Worm (Caenorhabditis elegans) whole organism, young adult: Measurements from ENCODE around the gene spp-19.
A peak's percentile ranks its signal among the peaks of the same experiment; 100 is the strongest.

Experiments
- C06A6.2 ChIP-seq: fragments of 200-800 bp; sonication (Bioruptor generic); conservative IDR thresholded peaks from 2 replicates; pipeline ENCODE4 v1.3.6; 2022; ENCODE audit warnings: missing genetic modification characterization, missing compliant biosample characterization
- F33H1.4 ChIP-seq: fragments of 200-800 bp; sonication (Bioruptor generic); IDR thresholded peaks from 2 replicates; pipeline ENCODE4 v1.3.6; 2022; ENCODE audit warnings: missing genetic modification reagents, missing genetic modification characterization, missing compliant biosample characterization
- F52B5.7 ChIP-seq: sonication (generic microtip); optimal IDR thresholded peaks from 2 replicates; lab custom pipeline; 2016; ENCODE audit warnings: mild to moderate bottlenecking, missing genetic modification characterization, missing compliant biosample characterization
- F55B11.4 ChIP-seq: sonication (generic microtip); optimal IDR thresholded peaks from 2 replicates; lab custom pipeline; 2016; ENCODE audit warnings: missing compliant biosample characterization, missing genetic modification characterization, borderline replicate concordance; ENCODE audit not compliant: insufficient read depth
- F57C9.4 ChIP-seq: sonication (generic microtip); optimal IDR thresholded peaks from 2 replicates; lab custom pipeline; 2017; ENCODE audit warnings: mild to moderate bottlenecking, missing genetic modification characterization, missing compliant biosample characterization
- T07F8.4 ChIP-seq: sonication (generic microtip); optimal IDR thresholded peaks from 2 replicates; lab custom pipeline; 2016; ENCODE audit warnings: mild to moderate bottlenecking, missing genetic modification characterization, moderate library complexity, missing compliant biosample characterization
- T26A5.8 ChIP-seq: sonication (generic microtip); optimal IDR thresholded peaks from 2 replicates; lab custom pipeline; 2016; ENCODE audit warnings: missing genetic modification characterization, missing compliant biosample characterization
- Y53F4B.3 ChIP-seq: fragments of 200-800 bp; sonication (Bioruptor generic); IDR thresholded peaks from 2 replicates; pipeline ENCODE4 v1.3.6; 2022; ENCODE audit warnings: missing genetic modification reagents, missing genetic modification characterization, missing compliant biosample characterization
- Y56A3A.18 ChIP-seq: fragments of 200-800 bp; sonication (Bioruptor generic); IDR thresholded peaks from 2 replicates; pipeline ENCODE4 v1.3.6; 2022; ENCODE audit warnings: missing genetic modification reagents, missing genetic modification characterization, missing compliant biosample characterization
- ama-1 ChIP-seq, 3 experiments: fragments of 150-350 bp in 1 of 3; sonication (generic microtip) in 2 of 3; optimal IDR thresholded peaks; 2 replicates each; lab custom pipeline; 2014 to 2018; ENCODE audit warnings: missing biosample characterization in 2 of 3, missing genetic modification characterization in 2 of 3, missing genetic modification reagents in 2 of 3
- aptf-2 ChIP-seq: fragments of 200-800 bp; sonication (Bioruptor generic); conservative IDR thresholded peaks from 2 replicates; pipeline ENCODE4 v1.3.6; 2022; ENCODE audit warnings: missing genetic modification reagents, missing genetic modification characterization, missing compliant biosample characterization
- attf-3 ChIP-seq: fragments of 200-800 bp; sonication (Bioruptor generic); conservative IDR thresholded peaks from 2 replicates; pipeline ENCODE4 v1.3.6; 2022; ENCODE audit warnings: missing genetic modification reagents, missing genetic modification characterization, missing compliant biosample characterization
- attf-6 ChIP-seq: fragments of 200-800 bp; sonication (Bioruptor generic); IDR thresholded peaks from 2 replicates; pipeline ENCODE4 v1.3.6; 2022; ENCODE audit warnings: missing genetic modification reagents, missing genetic modification characterization, missing compliant biosample characterization
- cebp-2 ChIP-seq: fragments of 200-800 bp; sonication (Bioruptor generic); IDR thresholded peaks from 2 replicates; pipeline ENCODE4 v1.3.6; 2022; ENCODE audit warnings: missing genetic modification characterization, missing compliant biosample characterization
- ceh-40 ChIP-seq: fragments of 200-800 bp; sonication (Bioruptor generic); IDR thresholded peaks from 2 replicates; pipeline ENCODE4 v1.3.6; 2022; ENCODE audit warnings: missing genetic modification characterization, missing compliant biosample characterization
- ceh-58 ChIP-seq: fragments of 200-800 bp; sonication (Bioruptor generic); IDR thresholded peaks from 2 replicates; pipeline ENCODE4 v1.3.6; 2022; ENCODE audit warnings: missing genetic modification characterization, missing compliant biosample characterization
- chd-7 ChIP-seq: sonication (generic microtip); optimal IDR thresholded peaks from 2 replicates; lab custom pipeline; 2016; ENCODE audit warnings: mild to moderate bottlenecking, missing genetic modification characterization, moderate library complexity, missing compliant biosample characterization
- die-1 ChIP-seq: sonication (generic microtip); optimal IDR thresholded peaks from 2 replicates; lab custom pipeline; 2016; ENCODE audit warnings: missing genotype, mild to moderate bottlenecking, missing genetic modification characterization, missing compliant biosample characterization
- dpff-1 ChIP-seq: sonication (generic microtip); optimal IDR thresholded peaks from 2 replicates; lab custom pipeline; 2017; ENCODE audit warnings: mild to moderate bottlenecking, missing genetic modification characterization, missing compliant biosample characterization
- efl-1 ChIP-seq: fragments of 150-350 bp; optimal IDR thresholded peaks from 2 replicates; lab custom pipeline; 2014; ENCODE audit warnings: missing biosample characterization, missing genetic modification reagents, missing genetic modification characterization
- egrh-3 ChIP-seq: fragments of 200-800 bp; sonication (Bioruptor generic); IDR thresholded peaks from 2 replicates; pipeline ENCODE4 v1.3.6; 2022; ENCODE audit warnings: missing genetic modification reagents, missing genetic modification characterization, missing compliant biosample characterization
- fkh-3 ChIP-seq: sonication (generic microtip); optimal IDR thresholded peaks from 2 replicates; lab custom pipeline; 2016; ENCODE audit warnings: mild to moderate bottlenecking, missing genetic modification characterization, missing compliant biosample characterization
- gei-17 ChIP-seq: fragments of 200-800 bp; sonication (Bioruptor generic); optimal IDR thresholded peaks from 2 replicates; lab custom pipeline; 2018; ENCODE audit warnings: mild to moderate bottlenecking, missing genetic modification characterization, missing compliant biosample characterization
- him-1 ChIP-seq: sonication (generic microtip); optimal IDR thresholded peaks from 2 replicates; lab custom pipeline; 2016; ENCODE audit warnings: missing genotype, missing genetic modification reagents, missing genetic modification characterization, missing compliant biosample characterization
- hlh-12 ChIP-seq: sonication (generic microtip); optimal IDR thresholded peaks from 2 replicates; lab custom pipeline; 2016; ENCODE audit warnings: missing genetic modification characterization, missing compliant biosample characterization
- hlh-26 ChIP-seq: fragments of 200-800 bp; sonication (Bioruptor generic); conservative IDR thresholded peaks from 2 replicates; pipeline ENCODE4 v1.3.6; 2022; ENCODE audit warnings: missing genetic modification reagents, missing genetic modification characterization, missing compliant biosample characterization
- hmg-1.2 ChIP-seq: fragments of 200-800 bp; sonication (Bioruptor generic); IDR thresholded peaks from 2 replicates; pipeline ENCODE4 v1.3.6; 2022; ENCODE audit warnings: missing genetic modification reagents, missing genetic modification characterization, missing compliant biosample characterization
- hrde-1 ChIP-seq: sonication (generic microtip); optimal IDR thresholded peaks from 2 replicates; lab custom pipeline; 2016; ENCODE audit warnings: missing genetic modification characterization, mild to moderate bottlenecking, missing compliant biosample characterization, moderate library complexity, missing genotype, missing genetic modification reagents, borderline replicate concordance
- hsf-1 ChIP-seq: fragments of 200-800 bp; sonication (Bioruptor generic); IDR thresholded peaks from 2 replicates; pipeline ENCODE4 v1.3.6; 2022; ENCODE audit warnings: missing genetic modification reagents, missing genetic modification characterization, missing compliant biosample characterization
- lin-26 ChIP-seq: fragments of 200-800 bp; sonication (Bioruptor generic); IDR thresholded peaks from 2 replicates; pipeline ENCODE4 v1.3.6; 2022; ENCODE audit warnings: missing genetic modification reagents, missing genetic modification characterization, missing compliant biosample characterization
- lin-35 ChIP-seq, 3 experiments: fragments of 150-350 bp in 2 of 3; sonication (generic microtip) in 1 of 3; optimal IDR thresholded peaks; 2 replicates each; lab custom pipeline; 2014 to 2018; ENCODE audit warnings: missing biosample characterization in 3 of 3, missing genetic modification characterization in 3 of 3, missing genetic modification reagents in 3 of 3
- lin-54 ChIP-seq: fragments of 200-800 bp; sonication (Bioruptor generic); optimal IDR thresholded peaks from 2 replicates; lab custom pipeline; 2018; ENCODE audit warnings: mild to moderate bottlenecking, missing genetic modification characterization, missing compliant biosample characterization
- lsl-1 ChIP-seq: fragments of 200-800 bp; sonication (Bioruptor generic); optimal IDR thresholded peaks from 2 replicates; lab custom pipeline; 2018; ENCODE audit warnings: mild to moderate bottlenecking, missing genetic modification characterization, moderate library complexity, missing compliant biosample characterization
- madf-8 ChIP-seq: fragments of 200-800 bp; sonication (Bioruptor generic); conservative IDR thresholded peaks from 2 replicates; pipeline ENCODE4 v1.3.6; 2022; ENCODE audit warnings: missing genetic modification reagents, missing genetic modification characterization, missing compliant biosample characterization
- mcd-1 ChIP-seq: fragments of 200-800 bp; sonication (Bioruptor generic); IDR thresholded peaks from 2 replicates; pipeline ENCODE4 v1.3.6; 2022; ENCODE audit warnings: missing genetic modification reagents, missing genetic modification characterization, missing compliant biosample characterization
- mes-4 ChIP-seq: sonication (generic microtip); optimal IDR thresholded peaks from 2 replicates; lab custom pipeline; 2016; ENCODE audit warnings: missing genotype, missing genetic modification characterization, missing compliant biosample characterization
- mxl-1 ChIP-seq: sonication (generic microtip); optimal IDR thresholded peaks from 2 replicates; lab custom pipeline; 2016; ENCODE audit warnings: missing genetic modification characterization, missing compliant biosample characterization
- nhr-80 ChIP-seq: sonication (generic microtip); optimal IDR thresholded peaks from 2 replicates; lab custom pipeline; 2016; ENCODE audit warnings: missing genetic modification characterization, missing compliant biosample characterization
- pha-4 ChIP-seq: fragments of 150-350 bp; sonication (generic microtip); optimal IDR thresholded peaks from 2 replicates; lab custom pipeline; 2014; ENCODE audit warnings: missing biosample characterization, missing genetic modification reagents, missing genetic modification characterization
- repo-1 ChIP-seq: sonication (generic microtip); optimal IDR thresholded peaks from 2 replicates; lab custom pipeline; 2017; ENCODE audit warnings: mild to moderate bottlenecking, missing genetic modification characterization, missing compliant biosample characterization
- sdz-38 ChIP-seq: sonication (generic microtip); optimal IDR thresholded peaks from 2 replicates; lab custom pipeline; 2016; ENCODE audit warnings: missing genotype, missing genetic modification characterization, missing compliant biosample characterization
- tlf-1 ChIP-seq: fragments of 200-800 bp; sonication (Bioruptor generic); optimal IDR thresholded peaks from 2 replicates; lab custom pipeline; 2018; ENCODE audit warnings: mild to moderate bottlenecking, missing genetic modification characterization, missing compliant biosample characterization
- unc-130 ChIP-seq: sonication (generic microtip); optimal IDR thresholded peaks from 2 replicates; lab custom pipeline; 2016; ENCODE audit warnings: missing genetic modification reagents, missing genetic modification characterization, missing compliant biosample characterization
- xnd-1 ChIP-seq: sonication (generic microtip); optimal IDR thresholded peaks from 2 replicates; lab custom pipeline; 2016; ENCODE audit warnings: missing genotype, missing genetic modification reagents, missing genetic modification characterization, missing compliant biosample characterization
- ztf-18 ChIP-seq: sonication (generic microtip); optimal IDR thresholded peaks from 2 replicates; lab custom pipeline; 2016; ENCODE audit warnings: missing genotype, mild to moderate bottlenecking, missing genetic modification characterization, missing compliant biosample characterization
- ztf-25 ChIP-seq: fragments of 200-800 bp; sonication (Bioruptor generic); IDR thresholded peaks from 2 replicates; pipeline ENCODE4 v1.3.6; 2022; ENCODE audit warnings: missing genetic modification reagents, missing genetic modification characterization, missing compliant biosample characterization
- ztf-26 ChIP-seq: sonication (generic microtip); optimal IDR thresholded peaks from 2 replicates; lab custom pipeline; 2017; ENCODE audit warnings: missing genetic modification characterization, missing compliant biosample characterization
- ztf-6 ChIP-seq: fragments of 200-800 bp; sonication (Bioruptor generic); IDR thresholded peaks from 2 replicates; pipeline ENCODE4 v1.3.6; 2022; ENCODE audit warnings: missing genetic modification reagents, missing genetic modification characterization, missing compliant biosample characterization

The spp-19 gene

DNA sequence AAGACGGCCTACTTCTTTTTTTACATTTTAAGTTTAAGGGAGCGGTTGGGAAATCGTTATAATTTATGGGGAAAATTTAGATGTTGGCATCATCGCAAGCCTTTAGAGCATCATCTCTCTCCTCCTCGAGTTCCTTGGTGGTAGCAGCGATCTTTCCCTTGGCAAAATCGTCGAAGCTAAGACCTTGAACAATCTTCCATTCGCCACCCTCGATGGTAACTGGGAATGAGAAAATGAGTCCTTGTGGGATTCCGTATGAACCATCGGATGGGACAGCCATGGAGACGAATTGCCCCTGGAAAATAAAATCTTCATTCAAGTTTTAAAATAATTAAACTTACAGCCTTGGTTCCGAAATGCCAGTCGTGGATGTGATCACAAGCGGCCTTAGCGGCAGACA is 46.1 kb downstream of the spp-19 start (continued):
- TF ChIP-seq F57C9.4 (tag; lab: Kevin White, UChicago), result no peak
- no peak for TF ChIP-seq ztf-26 (tag; lab: Kevin White, UChicago)

DNA sequence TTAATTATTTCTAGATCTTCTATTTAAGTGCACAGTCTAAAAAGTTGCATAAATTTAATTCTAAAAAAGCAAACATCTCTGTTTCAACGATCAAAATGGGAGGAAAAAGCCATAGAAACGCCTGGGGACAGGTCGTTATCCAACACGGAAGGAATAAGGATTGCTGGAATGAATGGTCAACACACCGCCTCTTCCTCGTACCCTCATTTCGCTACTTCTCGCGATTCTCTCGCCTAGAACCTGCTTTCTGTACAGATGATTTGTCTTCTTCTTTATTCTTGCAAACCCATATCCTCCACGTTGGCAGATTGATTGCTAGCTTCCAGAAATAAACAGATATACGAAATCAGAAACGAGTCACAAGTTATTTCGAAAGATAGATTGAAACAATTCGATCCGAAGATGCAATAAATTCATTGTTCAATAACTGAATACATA is 46.6 kb downstream of the spp-19 start, which contains the start of gene dpy-11:
TSS of gene dpy-11 (minus strand) at position 354 of the 438 bp plus-strand sequence.
- TF ChIP-seq die-1 (peak; percentile 41), fkh-3 (tag; lab: Kevin White, UChicago) (no peak), lin-54 (GFP tag; lab: Kevin White, UChicago) (peak; percentile 28), F52B5.7 (tag; lab: Kevin White, UChicago) (peak; percentile 74), dpff-1 (tag; lab: Kevin White, UChicago) (peak; percentile 21), ceh-58 (GFP tag; lab: Robert Waterston, UW) (no peak), hmg-1.2 (GFP tag; lab: Robert Waterston, UW) (peak; percentile 51), repo-1 (tag; lab: Kevin White, UChicago) (peak; percentile 93), mxl-1 (tag; lab: Kevin White, UChicago) (no peak), attf-3 (GFP tag; lab: Robert Waterston, UW) (no peak), nhr-80 (tag; lab: Kevin White, UChicago) (no peak), ztf-25 (no peak), hlh-12 (tag; lab: Kevin White, UChicago) (no peak), pha-4 (no peak), ztf-18 (no peak), lin-35 (GFP tag; optimal IDR thresholded peaks at IDR 0.05; lab: Kevin White, UChicago) (peak in 1 of 3 experiments; percentile 59), lin-26 (GFP tag; lab: Robert Waterston, UW) (peak; percentile 27; the same call in 1 of the 2 replicates), ama-1 (optimal IDR thresholded peaks at IDR 0.05; lab: Kevin White, UChicago) (peak; percentile 98), ama-1 (GFP tag; optimal IDR thresholded peaks at IDR 0.05; lab: Kevin White, UChicago) (no peak), F55B11.4 (no peak), tlf-1 (GFP tag; lab: Kevin White, UChicago) (peak; percentile 64), ztf-6 (GFP tag; lab: Robert Waterston, UW) (no peak), mcd-1 (GFP tag; lab: Robert Waterston, UW) (peak; percentile 58; the same call in 1 of the 2 replicates), C06A6.2 (GFP tag; lab: Robert Waterston, UW) (no peak), xnd-1 (tag; lab: Kevin White, UChicago) (no peak), mes-4 (tag; lab: Kevin White, UChicago) (no peak), cebp-2 (GFP tag; lab: Robert Waterston, UW) (peak; percentile 78; the same call in 1 of the 2 replicates), gei-17 (peak; percentile 25), hsf-1 (GFP tag; lab: Robert Waterston, UW) (peak; percentile 12; the same call in 1 of the 2 replicates), chd-7 (tag; lab: Kevin White, UChicago) (peak; percentile 35), T07F8.4 (no peak), efl-1 (no peak), ceh-40 (GFP tag; lab: Robert Waterston, UW) (no peak), aptf-2 (GFP tag; lab: Robert Waterston, UW) (no peak), unc-130 (peak; percentile 47), attf-6 (no peak; the same call in 1 of the 2 replicates), sdz-38 (tag; lab: Kevin White, UChicago) (no peak), T26A5.8 (tag; lab: Kevin White, UChicago) (no peak), egrh-3 (GFP tag; lab: Robert Waterston, UW) (no peak), lsl-1 (GFP tag; lab: Kevin White, UChicago) (no peak), hlh-26 (GFP tag; lab: Robert Waterston, UW) (no peak), hrde-1 (peak; percentile 20), Y53F4B.3 (GFP tag; lab: Robert Waterston, UW) (no peak), F57C9.4 (tag; lab: Kevin White, UChicago) (no peak), Y56A3A.18 (GFP tag; lab: Robert Waterston, UW) (no peak; the same call in none of the 2 replicates), F33H1.4 (GFP tag; lab: Robert Waterston, UW) (no peak), him-1 (tag; lab: Kevin White, UChicago) (no peak), madf-8 (GFP tag; lab: Robert Waterston, UW) (no peak)
